Worm (Caenorhabditis elegans) whole organism, L4 larva: ENCODE results near the gene M153.3.
A peak's percentile ranks its signal among the peaks of the same experiment; 100 is the strongest.

Experiments
- F37D6.2 ChIP-seq: sonication (generic microtip); optimal IDR thresholded peaks from 2 replicates; lab custom pipeline; 2016; ENCODE audit warnings: mild to moderate bottlenecking, missing genetic modification characterization, missing compliant biosample characterization
- T26A8.4 ChIP-seq: fragments of 200-800 bp; sonication (Bioruptor generic); IDR thresholded peaks from 2 replicates; pipeline ENCODE4 v1.3.6; 2022; ENCODE audit warnings: missing genetic modification characterization, missing compliant biosample characterization
- Y48G9A.11 ChIP-seq: fragments of 200-800 bp; sonication (Bioruptor generic); IDR thresholded peaks from 2 replicates; pipeline ENCODE4 v1.3.6; 2022; ENCODE audit warnings: missing genetic modification reagents, missing genetic modification characterization, missing compliant biosample characterization
- Y75B8A.6 ChIP-seq: fragments of 200-800 bp; sonication (Bioruptor generic); IDR thresholded peaks from 2 replicates; pipeline ENCODE4 v1.3.6; 2022; ENCODE audit warnings: missing genetic modification reagents, missing genetic modification characterization, missing compliant biosample characterization
- ZK337.2 ChIP-seq: fragments of 200-800 bp; sonication (Bioruptor generic); IDR thresholded peaks from 2 replicates; pipeline ENCODE4 v1.3.6; 2022; ENCODE audit warnings: missing genetic modification reagents, missing genetic modification characterization, missing compliant biosample characterization
- aha-1 ChIP-seq: fragments of 150-350 bp; peaks from one replicate; lab custom pipeline; 2014; ENCODE audit warnings: missing biosample characterization, missing genetic modification characterization
- attf-4 ChIP-seq: sonication (generic microtip); optimal IDR thresholded peaks from 3 replicates; lab custom pipeline; 2017; ENCODE audit warnings: missing biosample characterization, missing genetic modification characterization
- ceh-20 ChIP-seq: fragments of 200-800 bp; sonication (Bioruptor generic); IDR thresholded peaks from 2 replicates; pipeline ENCODE4 v1.3.6; 2022; ENCODE audit warnings: missing genetic modification reagents, missing genetic modification characterization, missing compliant biosample characterization
- ceh-32 ChIP-seq: sonication (generic microtip); optimal IDR thresholded peaks from 2 replicates; lab custom pipeline; 2016; ENCODE audit warnings: mild to moderate bottlenecking, missing genetic modification characterization, missing compliant biosample characterization; ENCODE audit not compliant: poor library complexity
- daf-16 ChIP-seq, 3 experiments: sonication (generic microtip); optimal IDR thresholded peaks; 2 replicates each; lab custom pipeline; 2016 to 2017; ENCODE audit warnings: missing genetic modification characterization in 3 of 3, missing genetic modification reagents in 3 of 3, mild to moderate bottlenecking in 2 of 3, missing compliant biosample characterization in 2 of 3, missing biosample characterization in 1 of 3, moderate library complexity in 1 of 3
- dpl-1 ChIP-seq: fragments of 150-350 bp; optimal IDR thresholded peaks from 2 replicates; lab custom pipeline; 2014; ENCODE audit warnings: missing biosample characterization, missing genetic modification reagents, missing genetic modification characterization
- egl-43 ChIP-seq: fragments of 200-800 bp; sonication (Bioruptor generic); IDR thresholded peaks from 2 replicates; pipeline ENCODE4 v1.3.6; 2022; ENCODE audit warnings: missing genetic modification reagents, missing genetic modification characterization, missing compliant biosample characterization
- fos-1 ChIP-seq: fragments of 150-350 bp; optimal IDR thresholded peaks from 2 replicates; lab custom pipeline; 2014; ENCODE audit warnings: missing biosample characterization, missing genetic modification characterization
- gei-8 ChIP-seq: fragments of 200-800 bp; sonication (Bioruptor generic); optimal IDR thresholded peaks from 2 replicates; lab custom pipeline; 2018; ENCODE audit warnings: mild to moderate bottlenecking, missing genetic modification characterization, missing compliant biosample characterization
- hif-1 ChIP-seq, 2 experiments: sonication (generic microtip); optimal IDR thresholded peaks; 2 replicates each; lab custom pipeline; 2016 to 2017; ENCODE audit warnings: missing compliant biosample characterization in 2 of 2, missing genetic modification characterization in 2 of 2, missing genetic modification reagents in 2 of 2, missing genotype in 2 of 2, mild to moderate bottlenecking in 1 of 2
- hlh-30 ChIP-seq: sonication (generic microtip); optimal IDR thresholded peaks from 2 replicates; lab custom pipeline; 2017; ENCODE audit warnings: antibody characterized with exemption, mild to moderate bottlenecking, missing genetic modification characterization, missing compliant biosample characterization; ENCODE audit not compliant: insufficient read depth
- hmg-1.1 ChIP-seq: fragments of 200-800 bp; sonication (Bioruptor generic); IDR thresholded peaks from 2 replicates; pipeline ENCODE4 v1.3.6; 2022; ENCODE audit warnings: missing genetic modification reagents, missing genetic modification characterization, missing compliant biosample characterization
- lir-3 ChIP-seq: sonication (generic microtip); optimal IDR thresholded peaks from 2 replicates; lab custom pipeline; 2016; ENCODE audit warnings: mild to moderate bottlenecking, missing genetic modification characterization, missing compliant biosample characterization
- mdl-1 ChIP-seq, 2 experiments: fragments of 150-350 bp in 1 of 2; sonication (generic microtip) in 1 of 2; optimal IDR thresholded peaks; 2 replicates each; lab custom pipeline; 2014 to 2017; ENCODE audit warnings: missing biosample characterization in 2 of 2, missing genetic modification characterization in 2 of 2
- nhr-10 ChIP-seq: fragments of 150-350 bp; optimal IDR thresholded peaks from 2 replicates; lab custom pipeline; 2014; ENCODE audit warnings: missing biosample characterization, missing genetic modification characterization
- nhr-102 ChIP-seq: sonication (generic microtip); optimal IDR thresholded peaks from 2 replicates; lab custom pipeline; 2016; ENCODE audit warnings: mild to moderate bottlenecking, missing genetic modification characterization, moderate library complexity, missing compliant biosample characterization
- nhr-11 ChIP-seq: fragments of 150-350 bp; optimal IDR thresholded peaks from 2 replicates; lab custom pipeline; 2014; ENCODE audit warnings: missing biosample characterization, missing genetic modification characterization
- nhr-25 ChIP-seq: sonication (generic microtip); optimal IDR thresholded peaks from 2 replicates; lab custom pipeline; 2017; ENCODE audit warnings: missing genetic modification characterization, mild to moderate bottlenecking, missing compliant biosample characterization, antibody characterized with exemption, moderate library complexity, borderline replicate concordance; ENCODE audit not compliant: insufficient read depth
- nhr-48 ChIP-seq: sonication (generic microtip); optimal IDR thresholded peaks from 2 replicates; lab custom pipeline; 2016; ENCODE audit warnings: mild to moderate bottlenecking, missing genetic modification characterization, missing compliant biosample characterization
- nhr-6 ChIP-seq: fragments of 150-350 bp; optimal IDR thresholded peaks from 2 replicates; lab custom pipeline; 2014; ENCODE audit warnings: missing biosample characterization, missing genetic modification characterization
- nhr-76 ChIP-seq: fragments of 150-350 bp; optimal IDR thresholded peaks from 2 replicates; lab custom pipeline; 2014; ENCODE audit warnings: missing biosample characterization, missing genetic modification characterization
- nhr-77 ChIP-seq: fragments of 150-350 bp; optimal IDR thresholded peaks from 2 replicates; lab custom pipeline; 2014; ENCODE audit warnings: missing biosample characterization, missing genetic modification characterization
- php-3 ChIP-seq: fragments of 200-800 bp; sonication (Bioruptor generic); IDR thresholded peaks from 2 replicates; pipeline ENCODE4 v1.3.6; 2022; ENCODE audit warnings: missing genetic modification reagents, missing genetic modification characterization, missing compliant biosample characterization
- pqm-1 ChIP-seq: sonication (generic microtip); optimal IDR thresholded peaks from 2 replicates; lab custom pipeline; 2017; ENCODE audit warnings: missing biosample characterization, missing genetic modification characterization
- rbr-2 ChIP-seq: sonication (generic microtip); optimal IDR thresholded peaks from 2 replicates; lab custom pipeline; 2016; ENCODE audit warnings: missing genotype, missing genetic modification characterization, missing compliant biosample characterization
- sdz-12 ChIP-seq: fragments of 200-800 bp; sonication (Bioruptor generic); optimal IDR thresholded peaks from 2 replicates; lab custom pipeline; 2018; ENCODE audit warnings: mild to moderate bottlenecking, missing genetic modification characterization, missing compliant biosample characterization
- set-16 ChIP-seq: fragments of 200-800 bp; sonication (Bioruptor generic); IDR thresholded peaks from 2 replicates; pipeline ENCODE4 v1.3.6; 2022; ENCODE audit warnings: missing genetic modification reagents, missing genetic modification characterization, missing compliant biosample characterization
- spr-1 ChIP-seq: sonication (generic microtip); optimal IDR thresholded peaks from 2 replicates; lab custom pipeline; 2016; ENCODE audit warnings: mild to moderate bottlenecking, missing genetic modification characterization, missing compliant biosample characterization
- spr-3 ChIP-seq: fragments of 200-800 bp; sonication (Bioruptor generic); optimal IDR thresholded peaks from 2 replicates; lab custom pipeline; 2018; ENCODE audit warnings: mild to moderate bottlenecking, missing genetic modification characterization, missing compliant biosample characterization
- tag-97 ChIP-seq: fragments of 200-800 bp; sonication (Bioruptor generic); IDR thresholded peaks from 2 replicates; pipeline ENCODE4 v1.3.6; 2022; ENCODE audit warnings: missing genetic modification characterization, missing compliant biosample characterization
- tra-1 ChIP-seq: fragments of 200-800 bp; sonication (Bioruptor generic); IDR thresholded peaks from 2 replicates; pipeline ENCODE4 v1.3.6; 2022; ENCODE audit warnings: missing genetic modification reagents, missing genetic modification characterization, missing compliant biosample characterization
- unc-39 ChIP-seq: sonication (generic microtip); optimal IDR thresholded peaks from 2 replicates; lab custom pipeline; 2017; ENCODE audit warnings: missing biosample characterization, missing genetic modification characterization
- unc-62 ChIP-seq, 3 experiments: fragments of 150-350 bp in 1 of 3; sonication (generic microtip); optimal IDR thresholded peaks in 2 of 3; peaks in 1 of 3; 1 replicate in 1 of 3; 2 replicates in 2 of 3; lab custom pipeline; 2014 to 2017; ENCODE audit warnings: missing biosample characterization in 3 of 3, missing genetic modification characterization in 3 of 3, missing genetic modification reagents in 3 of 3, missing genotype in 1 of 3
- vab-7 ChIP-seq: fragments of 200-800 bp; sonication (Bioruptor generic); IDR thresholded peaks from 2 replicates; pipeline ENCODE4 v1.3.6; 2022; ENCODE audit warnings: missing genetic modification reagents, missing genetic modification characterization, missing compliant biosample characterization
- zfp-3 ChIP-seq: fragments of 200-800 bp; sonication (Bioruptor generic); conservative IDR thresholded peaks from 2 replicates; pipeline ENCODE4 v1.3.6; 2022; ENCODE audit warnings: missing genetic modification reagents, missing genetic modification characterization, missing compliant biosample characterization
- ztf-11 ChIP-seq: fragments of 150-350 bp; optimal IDR thresholded peaks from 2 replicates; lab custom pipeline; 2014; ENCODE audit warnings: missing biosample characterization, missing genetic modification characterization

The M153.3 gene

ce11 chrX:12167632-12168377 lies 25.1 kb downstream of the M153.3 start:
- TF ChIP-seq hlh-30 (peak; percentile 71), unc-62 (GFP tag; optimal IDR thresholded peaks at IDR 0.05 in 1 of 2; lab: Kevin White, UChicago) (peak in 1 of 2 experiments; percentile 72), unc-62 (tag; optimal IDR thresholded peaks at IDR 0.05; lab: Kevin White, UChicago) (no peak), mdl-1 (tag; optimal IDR thresholded peaks at IDR 0.05; lab: Kevin White, UChicago) (no peak)

- no peak for TF ChIP-seq attf-4 (tag; lab: Kevin White, UChicago)
- peak; percentile 98 for TF ChIP-seq aha-1
- 0 out of 2 replicates have a peak, but pooled peaks have one; percentile 25 for TF ChIP-seq zfp-3 (GFP tag; lab: Robert Waterston, UW)
Observed at ce11 chrX:12168765-12169164, 26.1 kb downstream of the M153.3 start.

- TF ChIP-seq T26A8.4 (GFP tag; lab: Robert Waterston, UW) (0 out of 2 replicates have a peak, but pooled peaks have one; percentile 16), nhr-25 (tag; lab: Kevin White, UChicago) (peak; percentile 5), egl-43 (GFP tag; lab: Robert Waterston, UW) (no peak), zfp-3 (GFP tag; lab: Robert Waterston, UW) (no peak), gei-8 (peak; percentile 21), ZK337.2 (GFP tag; lab: Robert Waterston, UW) (no peak), spr-1 (tag; lab: Kevin White, UChicago) (no peak), ztf-11 (no peak), nhr-76 (tag; lab: Kevin White, UChicago) (no peak), Y48G9A.11 (no peak), mdl-1 (tag; optimal IDR thresholded peaks at IDR 0.05; lab: Kevin White, UChicago) (no peak), set-16 (GFP tag; lab: Robert Waterston, UW) (no peak), attf-4 (tag; lab: Kevin White, UChicago) (no peak), hmg-1.1 (no peak), lir-3 (no peak), tra-1 (GFP tag; lab: Robert Waterston, UW) (no peak)
Observed at ce11 chrX:12169390-12169789, 26.7 kb downstream of the M153.3 start.

- TF ChIP-seq pqm-1 (tag; lab: Kevin White, UChicago) = no peak
- TF ChIP-seq nhr-102 (tag; lab: Kevin White, UChicago) = peak; percentile 20
- TF ChIP-seq Y48G9A.11 = peak; percentile 18; the same call in 1 of the 2 replicates
- TF ChIP-seq vab-7 (GFP tag; lab: Robert Waterston, UW) = 0 out of 2 replicates have a peak, but pooled peaks have one; percentile 41
- TF ChIP-seq rbr-2 (tag; lab: Kevin White, UChicago) = peak; percentile 56
- peak; percentile 8; the same call in 1 of the 2 replicates for TF ChIP-seq Y75B8A.6 (GFP tag; lab: Robert Waterston, UW)
- TF ChIP-seq daf-16 (GFP tag; optimal IDR thresholded peaks at IDR 0.05; lab: Kevin White, UChicago) = peak in 1 of 2 experiments; percentile 8
- peak; percentile 10 for TF ChIP-seq daf-16 (tag; optimal IDR thresholded peaks at IDR 0.05; lab: Kevin White, UChicago)
- TF ChIP-seq nhr-77 (tag; lab: Kevin White, UChicago) = peak; percentile 48
- peak; percentile 62; the same call in 1 of the 2 replicates for TF ChIP-seq ceh-20 (GFP tag; lab: Robert Waterston, UW)
- no peak for TF ChIP-seq nhr-76 (tag; lab: Kevin White, UChicago)
- TF ChIP-seq php-3 = 0 out of 2 replicates have a peak, but pooled peaks have one; percentile 54
- no peak for TF ChIP-seq ceh-32
- TF ChIP-seq dpl-1 = peak; percentile 11
- TF ChIP-seq mdl-1 (tag; optimal IDR thresholded peaks at IDR 0.05; lab: Kevin White, UChicago) = peak; percentile 70 to 87
- TF ChIP-seq nhr-11 (tag; lab: Kevin White, UChicago) = peak; percentile 75
- no peak for TF ChIP-seq unc-39 (tag; lab: Kevin White, UChicago)
- peak; percentile 69 for TF ChIP-seq nhr-6
- no peak for TF ChIP-seq sdz-12 (GFP tag; lab: Kevin White, UChicago)
- TF ChIP-seq hif-1 (tag; optimal IDR thresholded peaks at IDR 0.05; lab: Kevin White, UChicago) = peak in 1 of 2 experiments; percentile 83
- peak; percentile 61 for TF ChIP-seq spr-3
- no peak for TF ChIP-seq fos-1 (tag; lab: Kevin White, UChicago)
- peak; percentile 74 for TF ChIP-seq nhr-10 (tag; lab: Kevin White, UChicago)
- peak; percentile 52 for TF ChIP-seq nhr-48 (tag; lab: Kevin White, UChicago)
- TF ChIP-seq F37D6.2 (tag; lab: Kevin White, UChicago) = no peak
- TF ChIP-seq tag-97 (GFP tag; lab: Robert Waterston, UW) = no peak
Observed at ce11 chrX:12171631-12172348, 29.1 kb downstream of the M153.3 start, which contains the start of gene F57G12.1. Gene F57G12.1, minus strand, starts transcription at chrX:12171681.
